Fruit fly (Drosophila melanogaster) whole organism, adult: ENCODE data around the gene CG33252.

ENCODE experiments used
- CG11617 ChIP-seq: fragments of 200-800 bp; sonication (Bioruptor generic); optimal IDR thresholded peaks from 2 replicates; lab custom pipeline; 2017; ENCODE audit warnings: mild to moderate bottlenecking, missing biosample characterization, missing genetic modification reagents, missing genetic modification characterization
- CG14711 ChIP-seq: fragments of 200-800 bp; sonication (Bioruptor generic); optimal IDR thresholded peaks from 2 replicates; lab custom pipeline; 2018; ENCODE audit warnings: missing biosample characterization, mild to moderate bottlenecking, missing genetic modification characterization, moderate library complexity
- CG33017 ChIP-seq: fragments of 200-800 bp; sonication (Bioruptor generic); optimal IDR thresholded peaks from 2 replicates; lab custom pipeline; 2018; ENCODE audit warnings: missing biosample characterization, mild to moderate bottlenecking, missing genetic modification characterization, moderate library complexity
- CG5204 ChIP-seq: fragments of 200-800 bp; sonication (Bioruptor generic); optimal IDR thresholded peaks from 2 replicates; lab custom pipeline; 2016; ENCODE audit warnings: missing biosample characterization, missing genetic modification characterization
- CG7045 ChIP-seq: fragments of 200-800 bp; sonication (Bioruptor generic); optimal IDR thresholded peaks from 2 replicates; lab custom pipeline; 2017; ENCODE audit warnings: missing biosample characterization, mild to moderate bottlenecking, missing genetic modification characterization
- CG7101 ChIP-seq: fragments of 200-800 bp; sonication (Bioruptor generic); optimal IDR thresholded peaks from 2 replicates; lab custom pipeline; 2018; ENCODE audit warnings: missing biosample characterization, mild to moderate bottlenecking, missing genetic modification characterization, moderate library complexity
- Clk ChIP-seq: fragments of 200-800 bp; sonication (Bioruptor generic); optimal IDR thresholded peaks from 2 replicates; lab custom pipeline; 2017; ENCODE audit warnings: missing biosample characterization, missing genetic modification characterization
- Crg-1 ChIP-seq: fragments of 200-800 bp; sonication (Bioruptor generic); optimal IDR thresholded peaks from 2 replicates; lab custom pipeline; 2016; ENCODE audit warnings: missing biosample characterization, missing genetic modification characterization
- Hr96 ChIP-seq: fragments of 200-800 bp; sonication (Bioruptor generic); optimal IDR thresholded peaks from 2 replicates; lab custom pipeline; 2016; ENCODE audit warnings: missing biosample characterization, missing genetic modification characterization
- cic ChIP-seq: fragments of 200-800 bp; sonication (Bioruptor generic); optimal IDR thresholded peaks from 2 replicates; lab custom pipeline; 2017; ENCODE audit warnings: missing biosample characterization, mild to moderate bottlenecking, missing genetic modification characterization, moderate library complexity
- cnc ChIP-seq, 2 experiments: fragments of >200 bp; optimal IDR thresholded peaks; 2 replicates each; lab custom pipeline; 2017
- kay ChIP-seq: fragments of 200-800 bp; sonication (Bioruptor generic); peaks from one replicate; lab custom pipeline; 2016; ENCODE audit warnings: missing biosample characterization, missing genetic modification characterization, borderline replicate concordance
- ovo ChIP-seq: fragments of 200-800 bp; sonication (Bioruptor generic); optimal IDR thresholded peaks from 2 replicates; lab custom pipeline; 2016; ENCODE audit warnings: missing biosample characterization, missing genetic modification characterization
- toe ChIP-seq: fragments of 200-800 bp; sonication (Bioruptor generic); optimal IDR thresholded peaks from 2 replicates; lab custom pipeline; 2016; ENCODE audit warnings: missing biosample characterization, missing genetic modification characterization

DNA sequence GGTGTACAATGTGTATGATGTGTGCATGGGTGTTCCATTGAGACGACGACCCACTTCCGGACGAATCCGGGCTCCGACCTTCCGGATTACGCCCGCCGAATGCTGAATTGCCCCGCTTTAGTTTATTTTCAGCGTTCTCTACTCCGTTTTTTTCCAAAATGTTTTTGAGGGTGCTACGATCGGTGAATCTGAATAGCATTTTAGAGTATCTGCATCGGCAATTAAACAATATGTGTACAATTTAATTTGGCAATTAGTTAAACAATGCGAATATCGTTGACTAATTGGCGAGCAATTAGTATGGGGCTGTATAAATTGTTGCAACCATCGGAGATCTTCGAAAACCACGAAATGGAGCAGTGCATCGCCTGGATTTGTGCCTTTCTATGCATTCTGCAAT lies 7.5 kb downstream of the CG33252 start, which contains the start of gene CG13002:
- no peak for TF ChIP-seq ovo (GFP tag; lab: Kevin White, UChicago)
- no peak for TF ChIP-seq kay (GFP tag; lab: Kevin White, UChicago)
- no peak for TF ChIP-seq CG33017 (tag; lab: Kevin White, UChicago)
- no peak for TF ChIP-seq CG14711
- TF ChIP-seq CG11617 (GFP tag; lab: Kevin White, UChicago): no peak
- no peak for TF ChIP-seq CG5204
- TF ChIP-seq cic: no peak
- no peak for TF ChIP-seq Hr96 (GFP tag; lab: Kevin White, UChicago)
- no peak for TF ChIP-seq CG7101 (tag; lab: Kevin White, UChicago)
- no peak for TF ChIP-seq Crg-1 (GFP tag; lab: Kevin White, UChicago)
- TF ChIP-seq CG7045 (GFP tag; lab: Kevin White, UChicago): no peak
- TF ChIP-seq toe (GFP tag; lab: Kevin White, UChicago): no peak
- TF ChIP-seq Clk (GFP tag; lab: Kevin White, UChicago): no peak
- TF ChIP-seq cnc (optimal IDR thresholded peaks at IDR 0.05; lab: Kevin White, UChicago): no peak
